Fruit fly (Drosophila melanogaster): Measurements from ENCODE around the gene CG9497.
A peak's percentile ranks its signal among the peaks of the same experiment; 100 is the strongest.

The CG9497 gene

DNA sequence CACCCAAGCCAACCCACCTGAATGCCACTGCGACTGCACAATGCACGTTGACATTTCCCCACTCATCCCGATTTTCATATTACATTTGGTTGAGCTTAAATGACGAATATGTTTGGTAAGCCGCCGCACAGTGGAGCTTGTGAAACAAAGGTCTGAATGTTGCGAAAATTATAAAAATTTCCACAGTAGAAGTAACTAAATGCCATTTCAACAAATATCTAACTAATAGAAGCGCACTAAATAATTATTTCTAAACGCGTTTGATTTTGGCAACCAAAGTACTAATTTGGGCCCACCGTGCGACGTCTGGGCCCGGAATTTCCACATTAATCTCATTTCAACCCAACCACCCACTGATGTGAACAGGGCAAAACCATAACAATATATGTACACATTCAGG, 41.3 kb downstream of the CG9497 start:
- TF ChIP-seq Hr83 (GFP tag; optimal IDR thresholded peaks at IDR 0.05; ENCODE audit: poor library complexity, severe bottlenecking) = no peak
- no peak for TF ChIP-seq Hr78 (GFP tag; optimal IDR thresholded peaks at IDR 0.05)
- TF ChIP-seq lola (GFP tag; optimal IDR thresholded peaks at IDR 0.05) = no peak
- peak; percentile 35 for TF ChIP-seq HLH106 (tag; optimal IDR thresholded peaks at IDR 0.05)
- TF ChIP-seq fru (GFP tag; optimal IDR thresholded peaks at IDR 0.05) = peak; percentile 51
- no peak for TF ChIP-seq brk (GFP tag; optimal IDR thresholded peaks at IDR 0.05)
- peak; percentile 21 for TF ChIP-seq ey (GFP tag; optimal IDR thresholded peaks at IDR 0.05)
- TF ChIP-seq Jra (GFP tag; optimal IDR thresholded peaks at IDR 0.05) = no peak
- TF ChIP-seq Rel (GFP tag; optimal IDR thresholded peaks at IDR 0.05) = no peak
- TF ChIP-seq Rel (tag; optimal IDR thresholded peaks at IDR 0.05) = no peak
- no peak for TF ChIP-seq psq (GFP tag; optimal IDR thresholded peaks at IDR 0.05)
- TF ChIP-seq dsf (GFP tag; optimal IDR thresholded peaks at IDR 0.05; ENCODE audit: borderline replicate concordance) = no peak
- TF ChIP-seq foxo (GFP tag; optimal IDR thresholded peaks at IDR 0.05) = peak in 1 of 2 experiments; percentile 39
- peak; percentile 1 for TF ChIP-seq OdsH (GFP tag; optimal IDR thresholded peaks at IDR 0.05)
- TF ChIP-seq br (GFP tag; optimal IDR thresholded peaks at IDR 0.05) = peak; percentile 34
- TF ChIP-seq GATAd (GFP tag; optimal IDR thresholded peaks at IDR 0.05) = no peak
- no peak for TF ChIP-seq Abd-B (GFP tag; optimal IDR thresholded peaks at IDR 0.05)
- no peak for TF ChIP-seq sage (GFP tag; optimal IDR thresholded peaks at IDR 0.05)
- TF ChIP-seq Sp1 (GFP tag; optimal IDR thresholded peaks at IDR 0.05) = peak; percentile 32
- TF ChIP-seq sv (GFP tag; optimal IDR thresholded peaks at IDR 0.05) = no peak
- no peak for TF ChIP-seq Vsx2 (GFP tag; optimal IDR thresholded peaks at IDR 0.05; ENCODE audit: partially characterized antibody)
- peak; percentile 34 for TF ChIP-seq rgr (GFP tag; optimal IDR thresholded peaks at IDR 0.05)
- peak; percentile 41 for TF ChIP-seq h (GFP tag; optimal IDR thresholded peaks at IDR 0.05)

dm6 chr2L:6301616-6302015, 46.6 kb downstream of the CG9497 start:
- TF ChIP-seq Rel (GFP tag; optimal IDR thresholded peaks at IDR 0.05) (no peak), Rel (tag; optimal IDR thresholded peaks at IDR 0.05) (no peak), Myc (optimal IDR thresholded peaks at IDR 0.05) (no peak), Vsx2 (GFP tag; optimal IDR thresholded peaks at IDR 0.05; ENCODE audit: partially characterized antibody) (no peak), ey (GFP tag; optimal IDR thresholded peaks at IDR 0.05) (no peak), brk (GFP tag; optimal IDR thresholded peaks at IDR 0.05) (no peak), Dif (GFP tag; optimal IDR thresholded peaks at IDR 0.05; ENCODE audit: partially characterized antibody) (no peak), Jra (GFP tag; optimal IDR thresholded peaks at IDR 0.05) (no peak), CG32264 (GFP tag; optimal IDR thresholded peaks at IDR 0.05) (no peak), fru (GFP tag; optimal IDR thresholded peaks at IDR 0.05) (no peak), Hr78 (GFP tag; optimal IDR thresholded peaks at IDR 0.05) (no peak), br (GFP tag; optimal IDR thresholded peaks at IDR 0.05) (no peak), HLH106 (tag; optimal IDR thresholded peaks at IDR 0.05) (no peak)
